Worm (Caenorhabditis elegans) whole organism, L4 larva: ENCODE results near the gene T13F2.4.

ENCODE experiments used
- ces-1 ChIP-seq: fragments of 150-350 bp; sonication (generic microtip); optimal IDR thresholded peaks from 4 replicates; lab custom pipeline; 2014; ENCODE audit warnings: missing biosample characterization, missing genetic modification reagents, missing genetic modification characterization
- nhr-6 ChIP-seq: fragments of 150-350 bp; optimal IDR thresholded peaks from 2 replicates; lab custom pipeline; 2014; ENCODE audit warnings: missing biosample characterization, missing genetic modification characterization
- ztf-11 ChIP-seq: fragments of 150-350 bp; optimal IDR thresholded peaks from 2 replicates; lab custom pipeline; 2014; ENCODE audit warnings: missing biosample characterization, missing genetic modification characterization

DNA sequence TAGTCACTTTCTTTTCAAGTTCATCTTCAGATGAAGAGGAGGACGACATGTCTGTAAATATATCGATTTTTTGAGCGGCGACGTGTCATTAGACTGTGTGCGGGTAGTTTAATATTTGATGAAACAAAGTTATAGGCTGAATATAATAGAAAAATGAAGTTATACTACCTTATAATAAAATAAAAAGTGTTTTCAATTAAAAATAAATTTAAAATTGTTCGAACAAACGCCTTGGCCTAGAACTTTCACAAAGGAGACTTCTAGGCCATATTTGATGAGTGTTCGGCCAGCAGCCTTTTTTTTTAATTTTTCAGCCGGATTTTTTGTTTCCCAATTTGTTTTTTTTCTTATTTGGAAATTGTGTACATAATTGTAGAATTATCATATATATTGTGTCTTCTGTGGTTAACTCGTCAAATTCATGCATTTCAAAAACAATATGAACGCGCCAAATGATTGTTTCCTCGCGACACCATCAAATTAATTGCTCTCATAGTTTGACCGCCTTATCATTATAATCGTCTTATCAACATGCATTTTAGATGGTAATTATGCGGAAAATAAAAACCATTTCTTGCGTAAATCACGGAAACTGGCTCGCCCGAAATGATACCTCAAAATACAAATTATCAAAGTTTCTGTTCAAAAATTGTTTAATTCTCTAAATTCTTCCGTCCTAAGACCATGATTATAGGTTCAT, 7.9 kb downstream of the T13F2.4 start, which contains the start of gene T13F2.2:
- TF ChIP-seq ztf-11 (tag; lab: Kevin White, UChicago) = no peak
- TF ChIP-seq nhr-6 (tag; lab: Kevin White, UChicago) = no peak
- no peak for TF ChIP-seq ces-1 (GFP tag; lab: Kevin White, UChicago)
